Worm (Caenorhabditis elegans) whole organism, mixed stage, embryonic: Measurements from ENCODE around the gene Y71H2AM.12.

Experiments
- M03D4.4 ChIP-seq: sonication (generic microtip); optimal IDR thresholded peaks from 2 replicates; lab custom pipeline; 2017; ENCODE audit warnings: mild to moderate bottlenecking, missing genetic modification characterization, missing compliant biosample characterization
- blmp-1 ChIP-seq: fragments of 150-350 bp; optimal IDR thresholded peaks from 2 replicates; lab custom pipeline; 2014; ENCODE audit warnings: missing biosample characterization, missing genetic modification characterization
- ceh-39 ChIP-seq: fragments of 150-350 bp; optimal IDR thresholded peaks from 2 replicates; lab custom pipeline; 2014; ENCODE audit warnings: missing biosample characterization, missing genetic modification characterization
- ceh-43 ChIP-seq: fragments of 200-800 bp; sonication (Bioruptor generic); optimal IDR thresholded peaks from 2 replicates; lab custom pipeline; 2018; ENCODE audit warnings: mild to moderate bottlenecking, missing genetic modification characterization, moderate library complexity, missing compliant biosample characterization
- ceh-83 ChIP-seq: fragments of 200-800 bp; sonication (Bioruptor generic); optimal IDR thresholded peaks from 2 replicates; lab custom pipeline; 2018; ENCODE audit warnings: mild to moderate bottlenecking, missing genetic modification characterization, missing compliant biosample characterization
- ces-1 ChIP-seq: fragments of 150-350 bp; optimal IDR thresholded peaks from 2 replicates; lab custom pipeline; 2014; ENCODE audit warnings: missing biosample characterization, missing genetic modification reagents, missing genetic modification characterization
- cnd-1 ChIP-seq: fragments of 200-800 bp; sonication (Bioruptor generic); optimal IDR thresholded peaks from 2 replicates; lab custom pipeline; 2018; ENCODE audit warnings: mild to moderate bottlenecking, missing genetic modification characterization, missing compliant biosample characterization
- elt-1 ChIP-seq: sonication (generic microtip); optimal IDR thresholded peaks from 2 replicates; lab custom pipeline; 2017; ENCODE audit warnings: missing genetic modification characterization, mild to moderate bottlenecking, missing compliant biosample characterization, antibody characterized with exemption, moderate library complexity, borderline replicate concordance; ENCODE audit not compliant: insufficient read depth
- ham-2 ChIP-seq: fragments of 200-800 bp; sonication (Bioruptor generic); optimal IDR thresholded peaks from 2 replicates; lab custom pipeline; 2018; ENCODE audit warnings: mild to moderate bottlenecking, missing genetic modification characterization, missing compliant biosample characterization
- hlh-1 ChIP-seq: fragments of 150-350 bp; optimal IDR thresholded peaks from 2 replicates; lab custom pipeline; 2014; ENCODE audit warnings: missing biosample characterization, missing genetic modification reagents, missing genetic modification characterization
- lin-13 ChIP-seq: fragments of 150-350 bp; optimal IDR thresholded peaks from 2 replicates; lab custom pipeline; 2014; ENCODE audit warnings: missing biosample characterization, missing genetic modification characterization
- lin-32 ChIP-seq: fragments of 200-800 bp; sonication (Bioruptor generic); optimal IDR thresholded peaks from 2 replicates; lab custom pipeline; 2018; ENCODE audit warnings: mild to moderate bottlenecking, missing genetic modification characterization, missing compliant biosample characterization
- lsy-2 ChIP-seq: fragments of 150-350 bp; optimal IDR thresholded peaks from 2 replicates; lab custom pipeline; 2014; ENCODE audit warnings: missing biosample characterization, missing genetic modification characterization
- mep-1 ChIP-seq: fragments of 150-350 bp; optimal IDR thresholded peaks from 2 replicates; lab custom pipeline; 2017; ENCODE audit warnings: missing biosample characterization, missing genetic modification reagents, missing genetic modification characterization, inconsistent platforms
- mls-2 ChIP-seq: sonication (generic microtip); optimal IDR thresholded peaks from 2 replicates; lab custom pipeline; 2016; ENCODE audit warnings: mild to moderate bottlenecking, missing genetic modification characterization, moderate library complexity, missing compliant biosample characterization
- nhr-12 ChIP-seq: fragments of 150-350 bp; optimal IDR thresholded peaks from 2 replicates; lab custom pipeline; 2014; ENCODE audit warnings: missing biosample characterization, missing genetic modification characterization
- nhr-2 ChIP-seq: fragments of 150-350 bp; optimal IDR thresholded peaks from 2 replicates; lab custom pipeline; 2014; ENCODE audit warnings: missing biosample characterization, missing genetic modification characterization
- nhr-237 ChIP-seq: fragments of 150-350 bp; optimal IDR thresholded peaks from 2 replicates; lab custom pipeline; 2014; ENCODE audit warnings: missing biosample characterization, missing genetic modification characterization
- nhr-28 ChIP-seq: fragments of 150-350 bp; optimal IDR thresholded peaks from 2 replicates; lab custom pipeline; 2014; ENCODE audit warnings: missing biosample characterization, missing genetic modification characterization
- nhr-76 ChIP-seq: sonication (generic microtip); optimal IDR thresholded peaks from 2 replicates; lab custom pipeline; 2017; ENCODE audit warnings: missing biosample characterization, missing genetic modification characterization
- pha-4 ChIP-seq: fragments of 150-350 bp; optimal IDR thresholded peaks from 2 replicates; lab custom pipeline; 2018; ENCODE audit warnings: missing biosample characterization, missing genetic modification reagents, missing genetic modification characterization
- sem-2 ChIP-seq: fragments of 200-800 bp; sonication (Bioruptor generic); optimal IDR thresholded peaks from 2 replicates; lab custom pipeline; 2018; ENCODE audit warnings: mild to moderate bottlenecking, missing genetic modification characterization, missing compliant biosample characterization
- snpc-4 ChIP-seq: fragments of 150-350 bp; optimal IDR thresholded peaks from 2 replicates; lab custom pipeline; 2014; ENCODE audit warnings: missing biosample characterization, missing genetic modification characterization
- tbx-8 ChIP-seq: fragments of 200-800 bp; sonication (Bioruptor generic); optimal IDR thresholded peaks from 2 replicates; lab custom pipeline; 2018; ENCODE audit warnings: mild to moderate bottlenecking, missing genetic modification characterization, moderate library complexity, missing compliant biosample characterization
- unc-120 ChIP-seq: sonication (generic microtip); optimal IDR thresholded peaks from 2 replicates; lab custom pipeline; 2017; ENCODE audit warnings: missing genetic modification characterization, missing compliant biosample characterization; ENCODE audit not compliant: poor library complexity, severe bottlenecking
- unc-62 ChIP-seq: fragments of 150-350 bp; optimal IDR thresholded peaks from 2 replicates; lab custom pipeline; 2014; ENCODE audit warnings: missing biosample characterization, missing genetic modification reagents, missing genetic modification characterization
- zip-8 ChIP-seq: fragments of 150-350 bp; optimal IDR thresholded peaks from 2 replicates; lab custom pipeline; 2014; ENCODE audit warnings: missing biosample characterization, missing genetic modification characterization

Gene Y71H2AM.12

DNA sequence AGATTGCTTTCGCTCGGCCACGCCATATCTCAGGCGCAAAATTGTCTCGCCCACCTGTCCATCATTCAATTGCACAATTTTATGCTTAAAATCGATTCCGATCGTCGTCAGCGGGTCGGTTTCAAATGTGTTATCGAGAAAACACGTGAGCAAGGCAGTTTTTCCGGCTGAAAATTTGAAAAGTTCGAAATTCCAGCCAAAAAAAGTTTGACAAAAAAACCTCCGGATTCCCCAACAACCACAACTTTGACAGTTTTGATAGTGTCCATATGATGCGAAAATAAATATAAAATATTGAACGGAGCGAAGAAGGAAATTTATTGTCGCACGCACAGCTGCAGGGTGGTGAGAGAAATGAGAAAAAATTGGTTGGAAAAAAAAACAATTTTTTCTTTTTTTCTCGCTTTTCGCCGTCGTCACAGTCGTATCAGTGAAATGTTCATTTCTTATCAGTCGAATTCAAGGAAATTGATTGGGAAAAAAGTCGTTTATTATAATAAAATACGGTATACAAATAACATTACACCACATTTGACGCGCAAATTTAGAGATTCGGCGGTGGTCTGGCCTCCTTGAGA lies at the start of gene Y71H2AM.12:
Gene Y71H2AM.12 (minus strand): TSS at position 486 of the 578 bp plus-strand sequence.
- no peak for TF ChIP-seq snpc-4 (tag; lab: Kevin White, UChicago)
- no peak for TF ChIP-seq nhr-76
- TF ChIP-seq lsy-2 (tag; lab: Kevin White, UChicago): no peak
- no peak for TF ChIP-seq ceh-83 (GFP tag; lab: Kevin White, UChicago)
- TF ChIP-seq mls-2: no peak
- no peak for TF ChIP-seq tbx-8 (GFP tag; lab: Kevin White, UChicago)
- TF ChIP-seq ceh-39 (tag; lab: Kevin White, UChicago): no peak
- TF ChIP-seq sem-2: no peak
- TF ChIP-seq cnd-1 (tag; lab: Kevin White, UChicago): no peak
- no peak for TF ChIP-seq lin-32 (GFP tag; lab: Kevin White, UChicago)
- TF ChIP-seq mep-1 (tag; lab: Kevin White, UChicago): no peak

DNA sequence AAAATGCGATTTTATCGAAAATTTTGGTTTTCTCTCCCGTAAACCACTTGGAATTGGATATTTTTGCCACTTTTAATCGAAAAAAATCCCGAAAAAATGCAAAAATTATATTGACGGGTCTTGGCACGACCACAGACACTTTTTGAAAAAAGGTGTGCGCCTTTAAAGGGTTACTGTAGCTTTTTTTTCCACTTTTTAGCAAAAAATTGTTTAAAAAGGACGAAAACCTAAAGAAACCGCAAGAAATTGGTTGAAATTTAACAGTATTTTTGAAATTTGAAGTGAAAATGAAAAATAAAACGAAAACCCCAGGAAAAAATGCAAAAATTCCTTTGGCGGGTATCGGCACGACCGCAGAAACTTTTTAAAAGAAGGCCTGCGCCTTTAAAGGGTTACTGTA lies 47.9 kb upstream of the Y71H2AM.12 start:
- TF ChIP-seq mls-2: no peak
- no peak for TF ChIP-seq pha-4
- TF ChIP-seq, all 35 proteins: peak for 0

- peak; percentile 21 for TF ChIP-seq nhr-237 (tag; lab: Kevin White, UChicago)
- peak; percentile 79 for TF ChIP-seq ces-1
- TF ChIP-seq zip-8: no peak
- TF ChIP-seq lsy-2 (tag; lab: Kevin White, UChicago): peak; percentile 98
- TF ChIP-seq ceh-43 (GFP tag; lab: Kevin White, UChicago): no peak
Measured at ce11 chrIII:2780793-2781192, 46.9 kb upstream of the Y71H2AM.12 start, which contains the start of gene Y71H2AM.6. TSS of gene Y71H2AM.6 (plus strand) at chrIII:2781056.

- TF ChIP-seq ces-1 (peak; percentile 17), unc-62 (no peak)
Measured at ce11 chrIII:2780283-2780682, 46.4 kb upstream of the Y71H2AM.12 start.

ce11 chrIII:2778655-2779054 lies 44.8 kb upstream of the Y71H2AM.12 start, which contains the start of gene laf-1:
TSS of gene laf-1 (minus strand) at chrIII:2779053.
- TF ChIP-seq nhr-76 (no peak), mep-1 (tag; lab: Kevin White, UChicago) (no peak), ham-2 (GFP tag; lab: Kevin White, UChicago) (no peak), mls-2 (no peak), snpc-4 (tag; lab: Kevin White, UChicago) (no peak), M03D4.4 (tag; lab: Kevin White, UChicago) (no peak)
- TF ChIP-seq, all 35 proteins: peak for 0

DNA sequence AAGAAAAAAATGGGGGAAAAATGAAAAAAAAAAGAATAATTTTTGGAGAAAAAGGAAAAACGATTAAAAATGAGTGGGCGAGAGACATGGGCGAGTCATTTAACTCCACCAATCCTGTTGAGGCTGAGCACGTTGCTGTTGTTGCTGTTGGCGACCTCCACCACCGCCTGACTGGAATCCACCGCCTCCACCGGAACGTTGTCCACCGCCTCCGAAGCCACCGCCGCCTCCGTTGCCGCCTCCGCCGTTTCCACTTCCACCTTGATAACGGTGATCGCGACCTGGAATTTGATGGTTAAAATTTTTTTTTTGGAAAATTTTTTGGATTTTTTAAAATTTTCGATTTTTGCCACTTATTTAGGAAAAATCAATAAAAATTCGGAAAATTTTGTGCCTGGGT lies 36.9 kb upstream of the Y71H2AM.12 start:
- TF ChIP-seq ces-1: no peak
- TF ChIP-seq hlh-1 (tag; lab: Kevin White, UChicago): no peak
- no peak for TF ChIP-seq nhr-28 (tag; lab: Kevin White, UChicago)
- TF ChIP-seq unc-120 (tag; lab: Kevin White, UChicago): no peak
- no peak for TF ChIP-seq mep-1 (tag; lab: Kevin White, UChicago)
- no peak for TF ChIP-seq elt-1
- no peak for TF ChIP-seq zip-8
- TF ChIP-seq, all 35 proteins: peak for 0

ce11 chrIII:2769078-2769477 lies 35.2 kb upstream of the Y71H2AM.12 start:
- no peak for TF ChIP-seq nhr-2 (tag; lab: Kevin White, UChicago)
- no peak for TF ChIP-seq ceh-83 (GFP tag; lab: Kevin White, UChicago)
- no peak for TF ChIP-seq blmp-1 (tag; lab: Kevin White, UChicago)
- TF ChIP-seq M03D4.4 (tag; lab: Kevin White, UChicago): no peak
- no peak for TF ChIP-seq mep-1 (tag; lab: Kevin White, UChicago)
- no peak for TF ChIP-seq pha-4
- TF ChIP-seq zip-8: no peak
- no peak for TF ChIP-seq lsy-2 (tag; lab: Kevin White, UChicago)
- TF ChIP-seq lin-13: no peak
- TF ChIP-seq nhr-237 (tag; lab: Kevin White, UChicago): no peak
- no peak for TF ChIP-seq nhr-12 (tag; lab: Kevin White, UChicago)
- TF ChIP-seq, all 35 proteins: peak for 0
